Worm (Caenorhabditis elegans) whole organism, L1 larva: ENCODE measurements around the gene ccdc-47.

Experiments used
- C16A3.4 ChIP-seq: fragments of 150-350 bp; optimal IDR thresholded peaks from 2 replicates; lab custom pipeline; 2014; ENCODE audit warnings: missing biosample characterization, missing genetic modification characterization
- Y116A8C.19 ChIP-seq: sonication (generic microtip); optimal IDR thresholded peaks from 2 replicates; lab custom pipeline; 2016; ENCODE audit warnings: missing compliant biosample characterization, missing genetic modification characterization, borderline replicate concordance
- ama-1 ChIP-seq: fragments of 150-350 bp; optimal IDR thresholded peaks from 2 replicates; lab custom pipeline; 2014
- blmp-1 ChIP-seq: fragments of 150-350 bp; optimal IDR thresholded peaks from 2 replicates; lab custom pipeline; 2014; ENCODE audit warnings: missing biosample characterization, missing genetic modification characterization
- ceh-63 ChIP-seq: fragments of 200-800 bp; sonication (Bioruptor generic); optimal IDR thresholded peaks from 2 replicates; lab custom pipeline; 2018; ENCODE audit warnings: mild to moderate bottlenecking, missing genetic modification characterization, missing compliant biosample characterization
- ceh-8 ChIP-seq: fragments of 200-800 bp; sonication (Bioruptor generic); optimal IDR thresholded peaks from 2 replicates; lab custom pipeline; 2018; ENCODE audit warnings: mild to moderate bottlenecking, missing genetic modification characterization, moderate library complexity, missing compliant biosample characterization
- ceh-82 ChIP-seq, 3 experiments: fragments of 150-350 bp in 1 of 3; sonication (generic microtip) in 2 of 3; optimal IDR thresholded peaks; 2 replicates each; lab custom pipeline; 2014 to 2017; ENCODE audit warnings: missing biosample characterization in 3 of 3, missing genetic modification characterization in 3 of 3
- ceh-88 ChIP-seq: fragments of 200-800 bp; sonication (Bioruptor generic); IDR thresholded peaks from 2 replicates; pipeline ENCODE4 v1.3.6; 2022; ENCODE audit warnings: missing genetic modification characterization, missing compliant biosample characterization
- ces-1 ChIP-seq: fragments of 150-350 bp; optimal IDR thresholded peaks from 2 replicates; lab custom pipeline; 2014; ENCODE audit warnings: missing biosample characterization, missing genetic modification reagents, missing genetic modification characterization
- dpl-1 ChIP-seq, 3 experiments: fragments of 150-350 bp in 2 of 3; sonication (generic microtip) in 1 of 3; optimal IDR thresholded peaks; 2 replicates each; lab custom pipeline; 2014 to 2017; ENCODE audit warnings: missing biosample characterization in 3 of 3, missing genetic modification characterization in 3 of 3, missing genetic modification reagents in 3 of 3
- dsc-1 ChIP-seq: sonication (generic microtip); optimal IDR thresholded peaks from 2 replicates; lab custom pipeline; 2016; ENCODE audit warnings: mild to moderate bottlenecking, missing genetic modification characterization, missing compliant biosample characterization
- efl-1 ChIP-seq, 4 experiments: fragments of 150-350 bp; optimal IDR thresholded peaks in 3 of 4; peaks in 1 of 4; 1 replicate in 1 of 4; 2 replicates in 3 of 4; lab custom pipeline; 2014; ENCODE audit warnings: missing biosample characterization in 2 of 4, missing genetic modification characterization in 2 of 4, missing genetic modification reagents in 2 of 4
- efl-3 ChIP-seq: fragments of 200-800 bp; sonication (Bioruptor generic); optimal IDR thresholded peaks from 2 replicates; lab custom pipeline; 2018; ENCODE audit warnings: mild to moderate bottlenecking, missing genetic modification characterization, missing compliant biosample characterization
- egl-13 ChIP-seq: sonication (generic microtip); optimal IDR thresholded peaks from 2 replicates; lab custom pipeline; 2016; ENCODE audit warnings: missing genotype, missing genetic modification reagents, missing genetic modification characterization, missing compliant biosample characterization
- egl-27 ChIP-seq, 2 experiments: fragments of 150-350 bp in 1 of 2; sonication (generic microtip); optimal IDR thresholded peaks; 3 replicates each; lab custom pipeline; 2017 to 2018; ENCODE audit warnings: missing biosample characterization in 2 of 2, missing genetic modification characterization in 2 of 2, missing genetic modification reagents in 2 of 2
- ets-5 ChIP-seq: fragments of 200-800 bp; sonication (Bioruptor generic); IDR thresholded peaks from 2 replicates; pipeline ENCODE4 v1.3.6; 2022; ENCODE audit warnings: missing genetic modification characterization, missing compliant biosample characterization
- fkh-4 ChIP-seq: sonication (generic microtip); optimal IDR thresholded peaks from 2 replicates; lab custom pipeline; 2016; ENCODE audit warnings: missing compliant biosample characterization, missing genetic modification characterization, borderline replicate concordance
- fkh-8 ChIP-seq: sonication (generic microtip); optimal IDR thresholded peaks from 2 replicates; lab custom pipeline; 2016; ENCODE audit warnings: mild to moderate bottlenecking, missing genetic modification characterization, missing compliant biosample characterization
- grh-1 ChIP-seq: fragments of 200-800 bp; sonication (Bioruptor generic); IDR thresholded peaks from 2 replicates; pipeline ENCODE4 v1.3.6; 2022; ENCODE audit warnings: missing genetic modification reagents, missing genetic modification characterization, missing compliant biosample characterization
- hlh-17 ChIP-seq: fragments of 200-800 bp; sonication (Bioruptor generic); optimal IDR thresholded peaks from 2 replicates; lab custom pipeline; 2018; ENCODE audit warnings: missing genetic modification characterization, mild to moderate bottlenecking, missing compliant biosample characterization, moderate library complexity, borderline replicate concordance
- hpl-2 ChIP-seq: fragments of 150-350 bp; optimal IDR thresholded peaks from 2 replicates; lab custom pipeline; 2014; ENCODE audit warnings: missing biosample characterization, missing genetic modification reagents, missing genetic modification characterization
- jun-1 ChIP-seq: fragments of 150-350 bp; optimal IDR thresholded peaks from 2 replicates; lab custom pipeline; 2014; ENCODE audit warnings: missing biosample characterization, missing genetic modification reagents, missing genetic modification characterization
- lin-13 ChIP-seq: fragments of 150-350 bp; optimal IDR thresholded peaks from 2 replicates; lab custom pipeline; 2014; ENCODE audit warnings: missing biosample characterization, missing genetic modification reagents, missing genetic modification characterization
- lin-14 ChIP-seq: fragments of 200-800 bp; sonication (Bioruptor generic); optimal IDR thresholded peaks from 2 replicates; lab custom pipeline; 2018; ENCODE audit warnings: mild to moderate bottlenecking, missing genetic modification characterization, moderate library complexity, missing compliant biosample characterization
- lin-15B ChIP-seq: fragments of 150-350 bp; sonication (generic microtip); optimal IDR thresholded peaks from 3 replicates; lab custom pipeline; 2014; ENCODE audit warnings: missing biosample characterization, missing genetic modification characterization
- lin-35 ChIP-seq, 2 experiments: fragments of 150-350 bp; optimal IDR thresholded peaks; 2 replicates each; lab custom pipeline; 2014; ENCODE audit warnings: missing biosample characterization in 2 of 2, missing genetic modification characterization in 2 of 2, missing genetic modification reagents in 2 of 2
- lsy-2 ChIP-seq, 2 experiments: fragments of 150-350 bp; optimal IDR thresholded peaks; 2 replicates each; lab custom pipeline; 2014; ENCODE audit warnings: missing biosample characterization in 2 of 2, missing genetic modification characterization in 2 of 2
- mdl-1 ChIP-seq, 2 experiments: fragments of 150-350 bp; optimal IDR thresholded peaks; 2 replicates each; lab custom pipeline; 2014 to 2017; ENCODE audit warnings: missing biosample characterization in 2 of 2, missing genetic modification characterization in 2 of 2, inconsistent platforms in 1 of 2
- mef-2 ChIP-seq: fragments of 150-350 bp; optimal IDR thresholded peaks from 2 replicates; lab custom pipeline; 2014; ENCODE audit warnings: missing biosample characterization, missing genetic modification characterization
- mep-1 ChIP-seq: fragments of 150-350 bp; optimal IDR thresholded peaks from 2 replicates; lab custom pipeline; 2014; ENCODE audit warnings: missing biosample characterization, missing genetic modification characterization
- nhr-19 ChIP-seq: fragments of 200-800 bp; sonication (Bioruptor generic); conservative IDR thresholded peaks from 2 replicates; pipeline ENCODE4 v1.3.6; 2022; ENCODE audit warnings: missing genetic modification characterization, missing compliant biosample characterization
- nhr-20 ChIP-seq: sonication (generic microtip); optimal IDR thresholded peaks from 2 replicates; lab custom pipeline; 2016; ENCODE audit warnings: mild to moderate bottlenecking, missing genetic modification characterization, missing compliant biosample characterization
- nhr-237 ChIP-seq: fragments of 150-350 bp; optimal IDR thresholded peaks from 2 replicates; lab custom pipeline; 2014; ENCODE audit warnings: missing biosample characterization, missing genetic modification characterization
- nhr-47 ChIP-seq: sonication (generic microtip); optimal IDR thresholded peaks from 2 replicates; lab custom pipeline; 2016; ENCODE audit warnings: mild to moderate bottlenecking, missing genetic modification characterization, moderate library complexity, missing compliant biosample characterization
- nhr-71 ChIP-seq: sonication (generic microtip); optimal IDR thresholded peaks from 2 replicates; lab custom pipeline; 2016; ENCODE audit warnings: mild to moderate bottlenecking, missing genetic modification characterization, moderate library complexity, missing compliant biosample characterization
- nhr-77 ChIP-seq: fragments of 150-350 bp; optimal IDR thresholded peaks from 2 replicates; lab custom pipeline; 2014; ENCODE audit warnings: missing biosample characterization, missing genetic modification characterization
- nhr-85 ChIP-seq: sonication (generic microtip); peaks from one replicate; lab custom pipeline; 2016; ENCODE audit warnings: missing genetic modification characterization, inconsistent platforms, missing compliant biosample characterization
- nhr-90 ChIP-seq: sonication (generic microtip); optimal IDR thresholded peaks from 2 replicates; lab custom pipeline; 2016; ENCODE audit warnings: mild to moderate bottlenecking, missing genetic modification characterization, missing compliant biosample characterization; ENCODE audit not compliant: poor library complexity
- pax-3 ChIP-seq: fragments of 200-800 bp; sonication (Bioruptor generic); optimal IDR thresholded peaks from 2 replicates; lab custom pipeline; 2018; ENCODE audit warnings: mild to moderate bottlenecking, missing genetic modification characterization, moderate library complexity, missing compliant biosample characterization
- rnt-1 ChIP-seq: sonication (generic microtip); optimal IDR thresholded peaks from 2 replicates; lab custom pipeline; 2016; ENCODE audit warnings: mild to moderate bottlenecking, missing genetic modification characterization, moderate library complexity, missing compliant biosample characterization
- skn-1 ChIP-seq: fragments of 150-350 bp; optimal IDR thresholded peaks from 2 replicates; lab custom pipeline; 2014; ENCODE audit warnings: missing biosample characterization, missing genetic modification characterization
- snu-23 ChIP-seq: sonication (generic microtip); optimal IDR thresholded peaks from 2 replicates; lab custom pipeline; 2016; ENCODE audit warnings: missing genetic modification characterization, missing compliant biosample characterization
- swsn-7 ChIP-seq: sonication (generic microtip); optimal IDR thresholded peaks from 2 replicates; lab custom pipeline; 2016; ENCODE audit warnings: missing genetic modification characterization, missing compliant biosample characterization
- tlp-1 ChIP-seq: fragments of 150-350 bp; optimal IDR thresholded peaks from 2 replicates; lab custom pipeline; 2014; ENCODE audit warnings: missing biosample characterization, missing genetic modification characterization
- unc-30 ChIP-seq: sonication (generic microtip); optimal IDR thresholded peaks from 2 replicates; lab custom pipeline; 2017; ENCODE audit warnings: missing biosample characterization, missing genetic modification characterization
- unc-86 ChIP-seq: sonication (generic microtip); optimal IDR thresholded peaks from 2 replicates; lab custom pipeline; 2016; ENCODE audit warnings: missing genetic modification characterization, missing compliant biosample characterization
- unc-98 ChIP-seq: fragments of 200-800 bp; sonication (Bioruptor generic); IDR thresholded peaks from 2 replicates; pipeline ENCODE4 v1.3.6; 2022; ENCODE audit warnings: missing genetic modification characterization, missing compliant biosample characterization
- vab-15 ChIP-seq: sonication (generic microtip); optimal IDR thresholded peaks from 2 replicates; lab custom pipeline; 2017; ENCODE audit warnings: missing genotype, mild to moderate bottlenecking, missing genetic modification characterization, missing compliant biosample characterization
- zag-1 ChIP-seq: fragments of 150-350 bp; optimal IDR thresholded peaks from 2 replicates; lab custom pipeline; 2014; ENCODE audit warnings: missing biosample characterization, missing genetic modification characterization
- ztf-4 ChIP-seq: fragments of 150-350 bp; optimal IDR thresholded peaks from 2 replicates; lab custom pipeline; 2014; ENCODE audit warnings: missing biosample characterization, missing genetic modification characterization

ccdc-47 gene

DNA sequence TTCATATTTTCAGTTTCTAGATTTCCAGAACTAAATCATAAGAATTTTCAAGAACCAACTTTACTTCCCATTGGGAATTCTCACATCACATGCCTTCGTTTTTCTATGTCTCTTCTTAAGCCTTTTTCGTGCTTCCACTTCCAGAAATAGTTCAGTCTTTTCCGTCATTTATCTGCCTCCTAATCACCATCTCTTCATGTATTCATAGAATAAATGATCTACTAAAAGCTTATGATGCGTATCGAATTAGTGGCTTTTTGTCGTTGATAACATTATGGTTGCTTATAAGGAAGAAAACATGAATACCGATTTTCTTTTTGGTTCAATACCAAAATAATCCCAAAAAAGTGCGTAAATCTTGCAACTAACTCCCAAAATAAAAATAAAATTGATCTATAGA lies 38.1 kb downstream of the ccdc-47 start (continued):
- no peak for TF ChIP-seq lsy-2 (tag; optimal IDR thresholded peaks at IDR 0.05; lab: Kevin White, UChicago)
- TF ChIP-seq skn-1 (tag; lab: Kevin White, UChicago): no peak
- TF ChIP-seq zag-1: no peak
- no peak for TF ChIP-seq ceh-8 (GFP tag; lab: Kevin White, UChicago)
- no peak for TF ChIP-seq nhr-77
- no peak for TF ChIP-seq jun-1 (tag; lab: Kevin White, UChicago)
- TF ChIP-seq fkh-4 (tag; lab: Kevin White, UChicago): no peak
- TF ChIP-seq nhr-19 (GFP tag; lab: Robert Waterston, UW): no peak
- no peak for TF ChIP-seq hlh-17
- TF ChIP-seq ceh-82 (tag; optimal IDR thresholded peaks at IDR 0.05; lab: Kevin White, UChicago): no peak
- peak; percentile 48 for TF ChIP-seq nhr-47
- no peak for TF ChIP-seq lin-15B (tag; lab: Kevin White, UChicago)
- no peak for TF ChIP-seq swsn-7 (tag; lab: Kevin White, UChicago)
- no peak for TF ChIP-seq nhr-90 (tag; lab: Kevin White, UChicago)
- no peak for TF ChIP-seq ceh-63 (GFP tag; lab: Kevin White, UChicago)
- no peak for TF ChIP-seq Y116A8C.19 (tag; lab: Kevin White, UChicago)
- TF ChIP-seq snu-23 (GFP tag; lab: Kevin White, UChicago): no peak
- TF ChIP-seq efl-3 (GFP tag; lab: Kevin White, UChicago): no peak
- no peak for TF ChIP-seq unc-98 (GFP tag; lab: Robert Waterston, UW)
- no peak for TF ChIP-seq ceh-88
- peak; percentile 30 for TF ChIP-seq unc-86 (tag; lab: Kevin White, UChicago)
- no peak for TF ChIP-seq lin-14 (GFP tag; lab: Kevin White, UChicago)
- no peak for TF ChIP-seq dpl-1 (GFP tag; optimal IDR thresholded peaks at IDR 0.05; lab: Kevin White, UChicago)
- TF ChIP-seq nhr-20: no peak
- TF ChIP-seq grh-1 (GFP tag; lab: Robert Waterston, UW): no peak
- no peak for TF ChIP-seq ets-5 (GFP tag; lab: Robert Waterston, UW)
- TF ChIP-seq nhr-71 (tag; lab: Kevin White, UChicago): peak; percentile 10
- TF ChIP-seq unc-30 (tag; lab: Kevin White, UChicago): no peak
- no peak for TF ChIP-seq rnt-1 (tag; lab: Kevin White, UChicago)
- no peak for TF ChIP-seq ama-1 (lab: Kevin White, UChicago)
- peak; percentile 44 for TF ChIP-seq pax-3 (tag; lab: Kevin White, UChicago)
- no peak for TF ChIP-seq vab-15 (tag; lab: Kevin White, UChicago)
- TF ChIP-seq egl-13 (tag; lab: Kevin White, UChicago): no peak
- no peak for TF ChIP-seq nhr-237

DNA sequence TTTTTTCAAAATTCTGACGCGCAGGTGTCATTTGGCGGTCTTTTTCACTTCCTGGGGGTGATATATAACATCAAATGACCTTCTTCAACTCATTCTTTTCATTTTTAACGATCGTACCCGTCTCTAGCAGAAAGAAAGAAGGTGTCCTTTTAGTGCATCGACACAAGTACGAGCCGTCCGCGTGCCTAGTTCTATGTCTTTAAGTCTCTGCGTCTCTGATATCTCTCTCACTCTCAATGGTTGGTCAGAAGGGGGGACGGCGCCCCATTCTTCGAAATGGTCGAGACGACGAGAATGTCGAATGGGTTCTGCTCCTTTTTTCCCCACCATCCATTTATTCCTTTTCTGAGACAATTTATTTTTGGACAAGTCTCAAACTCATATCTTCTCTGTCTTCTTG lies 38.9 kb downstream of the ccdc-47 start:
- TF ChIP-seq dsc-1 (tag; lab: Kevin White, UChicago): peak; percentile 18
- peak; percentile 32 for TF ChIP-seq nhr-47
- peak; percentile 75 for TF ChIP-seq nhr-85 (tag; lab: Kevin White, UChicago)
- TF ChIP-seq efl-1 (optimal IDR thresholded peaks at IDR 0.05; lab: Kevin White, UChicago): peak; percentile 12 to 13
- TF ChIP-seq efl-1 (GFP tag; optimal IDR thresholded peaks at IDR 0.05 in 1 of 2; lab: Kevin White, UChicago): peak in 1 of 2 experiments; percentile 33
- peak; percentile 26 for TF ChIP-seq snu-23 (GFP tag; lab: Kevin White, UChicago)
- peak; percentile 80 for TF ChIP-seq lin-14 (GFP tag; lab: Kevin White, UChicago)
- TF ChIP-seq lsy-2 (tag; optimal IDR thresholded peaks at IDR 0.05; lab: Kevin White, UChicago): peak; percentile 16 to 24
- no peak for TF ChIP-seq pax-3 (tag; lab: Kevin White, UChicago)
- peak; percentile 13 to 16 for TF ChIP-seq lin-35 (GFP tag; optimal IDR thresholded peaks at IDR 0.05; lab: Kevin White, UChicago)
- TF ChIP-seq swsn-7 (tag; lab: Kevin White, UChicago): peak; percentile 27
- peak; percentile 2 for TF ChIP-seq blmp-1 (tag; lab: Kevin White, UChicago)
- no peak for TF ChIP-seq ces-1 (GFP tag; lab: Kevin White, UChicago)
- TF ChIP-seq dpl-1 (GFP tag; optimal IDR thresholded peaks at IDR 0.05; lab: Kevin White, UChicago): peak in 1 of 3 experiments; percentile 15
- no peak for TF ChIP-seq mef-2 (tag; lab: Kevin White, UChicago)
- peak; percentile 47 for TF ChIP-seq fkh-8 (tag; lab: Kevin White, UChicago)
- TF ChIP-seq egl-27 (tag; optimal IDR thresholded peaks at IDR 0.05; lab: Kevin White, UChicago): no peak
- TF ChIP-seq mep-1 (tag; lab: Kevin White, UChicago): peak; percentile 29
- peak in 1 of 3 experiments; percentile 15 for TF ChIP-seq ceh-82 (tag; optimal IDR thresholded peaks at IDR 0.05; lab: Kevin White, UChicago)
- TF ChIP-seq hpl-2 (GFP tag; lab: Kevin White, UChicago): no peak
- peak in 1 of 2 experiments; percentile 24 for TF ChIP-seq mdl-1 (tag; optimal IDR thresholded peaks at IDR 0.05; lab: Kevin White, UChicago)
- TF ChIP-seq lin-13 (GFP tag; lab: Kevin White, UChicago): no peak
- peak; percentile 8 for TF ChIP-seq skn-1 (tag; lab: Kevin White, UChicago)
- peak; percentile 59 for TF ChIP-seq unc-86 (tag; lab: Kevin White, UChicago)
- TF ChIP-seq rnt-1 (tag; lab: Kevin White, UChicago): peak; percentile 21
- TF ChIP-seq tlp-1 (tag; lab: Kevin White, UChicago): no peak
- TF ChIP-seq C16A3.4 (tag; lab: Kevin White, UChicago): peak; percentile 0
- TF ChIP-seq nhr-71 (tag; lab: Kevin White, UChicago): peak; percentile 65
- TF ChIP-seq ztf-4 (tag; lab: Kevin White, UChicago): peak; percentile 66
- TF ChIP-seq, all 84 proteins: peak for 21
